Worm (Caenorhabditis elegans): ENCODE results near the gene cfap-20.

The cfap-20 gene

ce11 chrIII:3502215-3502838, 35.0 kb downstream of the cfap-20 start, which contains the start of gene M01F1.8 (continued):
- TF ChIP-seq hlh-12 (tag; optimal IDR thresholded peaks at IDR 0.05) (no peak), C17E4.6 (GFP tag; IDR thresholded peaks at IDR 0.05) (no peak), nfyb-1 (GFP tag; IDR thresholded peaks at IDR 0.05) (no peak), aptf-2 (GFP tag; conservative IDR thresholded peaks at IDR 0.05) (no peak), nfya-1 (tag; optimal IDR thresholded peaks at IDR 0.05; ENCODE audit: borderline replicate concordance, insufficient read depth) (no peak), F33H1.4 (GFP tag; IDR thresholded peaks at IDR 0.05) (peak; percentile 22; the same call in 1 of the 2 replicates), madf-10 (tag; optimal IDR thresholded peaks at IDR 0.05) (no peak), ztf-28 (GFP tag; IDR thresholded peaks at IDR 0.05) (no peak), akir-1 (GFP tag; optimal IDR thresholded peaks at IDR 0.05) (no peak), B0035.1 (tag; optimal IDR thresholded peaks at IDR 0.05) (no peak), ceh-79 (tag; optimal IDR thresholded peaks at IDR 0.05) (no peak), hlh-26 (GFP tag; conservative IDR thresholded peaks at IDR 0.05) (no peak), B0261.1 (tag; optimal IDR thresholded peaks at IDR 0.05) (no peak), pha-4 (tag; optimal IDR thresholded peaks at IDR 0.05) (no peak), egl-18 (GFP tag; IDR thresholded peaks at IDR 0.05) (no peak), Y67H2A.10 (GFP tag; conservative IDR thresholded peaks at IDR 0.05) (no peak), let-607 (tag; optimal IDR thresholded peaks at IDR 0.05) (no peak), hmg-20 (GFP tag; IDR thresholded peaks at IDR 0.05) (no peak), aptf-3 (GFP tag; IDR thresholded peaks at IDR 0.05) (no peak), K11D2.4 (GFP tag; IDR thresholded peaks at IDR 0.05) (no peak), egrh-3 (GFP tag; IDR thresholded peaks at IDR 0.05) (no peak), ceh-27 (GFP tag; optimal IDR thresholded peaks at IDR 0.05) (no peak), F49E8.2 (tag; optimal IDR thresholded peaks at IDR 0.05; ENCODE audit: insufficient read depth) (no peak), ets-4 (GFP tag; optimal IDR thresholded peaks at IDR 0.05) (no peak), attf-3 (GFP tag; conservative IDR thresholded peaks at IDR 0.05) (no peak), dox-1 (GFP tag; IDR thresholded peaks at IDR 0.05) (no peak), madf-3 (GFP tag; IDR thresholded peaks at IDR 0.05) (no peak), mcd-1 (GFP tag; IDR thresholded peaks at IDR 0.05) (no peak), Y53F4B.3 (GFP tag; IDR thresholded peaks at IDR 0.05) (no peak), chd-7 (tag; optimal IDR thresholded peaks at IDR 0.05) (no peak), him-1 (tag; optimal IDR thresholded peaks at IDR 0.05) (peak; percentile 52), efl-1 (GFP tag; optimal IDR thresholded peaks at IDR 0.05) (no peak), mel-28 (tag; optimal IDR thresholded peaks at IDR 0.05; ENCODE audit: borderline replicate concordance) (no peak), lin-26 (GFP tag; IDR thresholded peaks at IDR 0.05) (no peak), rec-8 (tag; optimal IDR thresholded peaks at IDR 0.05) (no peak), attf-6 (GFP tag; IDR thresholded peaks at IDR 0.05) (no peak), ztf-3 (GFP tag; optimal IDR thresholded peaks at IDR 0.05) (no peak), fkh-3 (tag; optimal IDR thresholded peaks at IDR 0.05) (no peak), F39B2.1 (GFP tag; IDR thresholded peaks at IDR 0.05) (no peak), nhr-27 (tag; optimal IDR thresholded peaks at IDR 0.05) (peak; percentile 66), D2030.7 (GFP tag; IDR thresholded peaks at IDR 0.05) (no peak), lir-1 (GFP tag; conservative IDR thresholded peaks at IDR 0.05) (no peak), ceh-91 (GFP tag; IDR thresholded peaks at IDR 0.05) (no peak), ztf-6 (GFP tag; IDR thresholded peaks at IDR 0.05) (no peak), nhr-90 (tag; optimal IDR thresholded peaks at IDR 0.05) (no peak), lag-1 (GFP tag; IDR thresholded peaks at IDR 0.05) (no peak), Y53G8AR.9 (GFP tag; conservative IDR thresholded peaks at IDR 0.05) (0 out of 2 replicates have a peak, but pooled peaks have one; percentile 16), ztf-25 (GFP tag; IDR thresholded peaks at IDR 0.05) (no peak)

All from whole organism, young adult.